Fruit fly (Drosophila melanogaster): Measurements from ENCODE around the gene dpr16.

Gene dpr16

DNA sequence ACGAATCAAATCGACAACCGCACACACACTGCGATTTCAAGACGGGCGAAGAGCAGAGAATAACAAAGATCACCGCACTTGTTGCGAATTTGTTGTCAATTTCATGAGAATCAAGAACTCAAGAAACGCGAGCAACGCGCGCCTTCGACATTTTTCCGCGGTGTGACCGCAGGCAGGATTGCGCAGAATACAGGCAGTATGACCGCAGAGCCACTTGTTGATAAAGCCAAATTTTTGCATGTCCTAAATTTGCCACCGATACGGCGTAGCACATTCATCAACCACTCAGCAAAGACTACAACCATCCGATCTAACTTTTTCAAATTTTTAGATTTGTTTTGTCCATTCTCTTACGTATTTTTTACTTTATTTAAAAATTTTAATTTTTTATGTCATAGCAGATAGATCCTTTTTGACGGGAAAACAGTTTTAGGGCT, 66.6 kb downstream of the dpr16 start, which contains the start of gene cno (continued):
- TF ChIP-seq zen (tag; optimal IDR thresholded peaks at IDR 0.05) (peak; percentile 6), nerfin-2 (GFP tag; IDR thresholded peaks at IDR 0.05; ENCODE audit: partially characterized antibody) (no peak), Usf (GFP tag; optimal IDR thresholded peaks at IDR 0.05) (no peak), Ets97D (GFP tag; optimal IDR thresholded peaks at IDR 0.05) (peak; percentile 65), CG6272 (GFP tag; IDR thresholded peaks at IDR 0.05) (no peak), HmgD (GFP tag; optimal IDR thresholded peaks at IDR 0.05) (peak; percentile 45), CG3847 (GFP tag; IDR thresholded peaks at IDR 0.05) (no peak), chm (GFP tag; IDR thresholded peaks at IDR 0.05) (peak; percentile 83), CrebB (tag; optimal IDR thresholded peaks at IDR 0.05) (peak; percentile 20), CG7556 (GFP tag; optimal IDR thresholded peaks at IDR 0.05) (no peak), CG12769 (tag; optimal IDR thresholded peaks at IDR 0.05) (peak; percentile 17), ap (GFP tag; IDR thresholded peaks at IDR 0.05) (no peak), nom (GFP tag; optimal IDR thresholded peaks at IDR 0.05) (peak; percentile 67), CG14965 (GFP tag; optimal IDR thresholded peaks at IDR 0.05; ENCODE audit: borderline replicate concordance) (no peak), CG4404 (GFP tag; IDR thresholded peaks at IDR 0.05) (no peak), CG3281 (GFP tag; optimal IDR thresholded peaks at IDR 0.05) (no peak), seq (GFP tag; IDR thresholded peaks at IDR 0.05) (no peak; the same call in 1 of the 2 replicates), B-H2 (GFP tag; optimal IDR thresholded peaks at IDR 0.05) (peak; percentile 26), CG13775 (GFP tag; optimal IDR thresholded peaks at IDR 0.05) (no peak), ind (GFP tag; optimal IDR thresholded peaks at IDR 0.05) (no peak), CG1832 (GFP tag; optimal IDR thresholded peaks at IDR 0.05) (no peak), caup (GFP tag; optimal IDR thresholded peaks at IDR 0.05; ENCODE audit: severe bottlenecking) (no peak), E2f1 (GFP tag; IDR thresholded peaks at IDR 0.05) (no peak), chif (GFP tag; optimal IDR thresholded peaks at IDR 0.05) (peak in 1 of 2 experiments; percentile 11), ro (GFP tag; IDR thresholded peaks at IDR 0.05) (no peak), CG11696 (GFP tag; IDR thresholded peaks at IDR 0.05) (no peak), Dip2 (GFP tag; IDR thresholded peaks at IDR 0.05) (no peak), CG17359 (tag; optimal IDR thresholded peaks at IDR 0.05) (no peak), CG33213 (GFP tag; optimal IDR thresholded peaks at IDR 0.05) (peak; percentile 94), CG7357 (GFP tag; IDR thresholded peaks at IDR 0.05) (no peak), CG16779 (GFP tag; IDR thresholded peaks at IDR 0.05) (no peak), corto (GFP tag; optimal IDR thresholded peaks at IDR 0.05) (no peak), Ravus (GFP tag; IDR thresholded peaks at IDR 0.05) (no peak), pros (GFP tag; optimal IDR thresholded peaks at IDR 0.05) (no peak), lab (GFP tag; optimal IDR thresholded peaks at IDR 0.05) (no peak), ftz-f1 (GFP tag; optimal IDR thresholded peaks at IDR 0.05) (no peak), NK7.1 (GFP tag; optimal IDR thresholded peaks at IDR 0.05) (no peak), Gsc (GFP tag; IDR thresholded peaks at IDR 0.05) (no peak), CG9876 (GFP tag; optimal IDR thresholded peaks at IDR 0.05) (no peak), insv (GFP tag; optimal IDR thresholded peaks at IDR 0.05) (peak in 1 of 2 experiments; percentile 8), Hr39 (optimal IDR thresholded peaks at IDR 0.05) (no peak), lmd (GFP tag; IDR thresholded peaks at IDR 0.05) (no peak), CG7839 (tag; optimal IDR thresholded peaks at IDR 0.05) (no peak), CG17912 (GFP tag; optimal IDR thresholded peaks at IDR 0.05) (no peak), CG32532 (GFP tag; IDR thresholded peaks at IDR 0.05) (0 out of 2 replicates have a peak, but pooled peaks have one; percentile 29), trem (tag; optimal IDR thresholded peaks at IDR 0.05) (peak; percentile 72), H15 (GFP tag; IDR thresholded peaks at IDR 0.05) (no peak), Scr (GFP tag; IDR thresholded peaks at IDR 0.05; ENCODE audit: partially characterized antibody) (0 out of 2 replicates have a peak, but pooled peaks have one; percentile 22), fu2 (GFP tag; optimal IDR thresholded peaks at IDR 0.05) (no peak), sd (tag; optimal IDR thresholded peaks at IDR 0.05) (no peak), dm (GFP tag; optimal IDR thresholded peaks at IDR 0.05) (peak; percentile 6), CG4328 (GFP tag; optimal IDR thresholded peaks at IDR 0.05) (no peak)

Data from whole organism, embryonic.